Worm (Caenorhabditis elegans): ENCODE results near the gene gpn-1.
A peak's percentile ranks its signal among the peaks of the same experiment; 100 is the strongest.

The gpn-1 gene

DNA sequence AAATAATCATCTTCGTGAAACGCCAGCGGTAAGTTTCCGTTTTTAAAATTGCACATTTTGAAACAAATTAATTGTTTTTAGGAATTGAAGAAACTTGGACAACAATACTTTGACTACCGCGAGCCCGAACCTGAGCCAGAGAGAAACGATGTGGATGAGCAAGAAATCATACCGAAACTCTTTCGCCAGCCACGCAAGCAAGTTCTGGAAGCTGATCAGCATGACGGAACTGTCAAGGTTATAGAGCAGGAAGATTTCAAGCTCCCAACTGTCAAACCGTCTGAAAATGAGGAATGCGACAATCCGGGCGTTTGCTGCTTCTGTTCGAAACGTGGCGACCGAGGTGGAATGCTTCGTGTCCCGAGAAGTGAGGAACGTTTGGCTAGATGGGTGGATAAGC is 48.8 kb downstream of the gpn-1 start:
- no peak for TF ChIP-seq zip-11 (GFP tag; IDR thresholded peaks at IDR 0.05)
- TF ChIP-seq unc-62 (GFP tag; optimal IDR thresholded peaks at IDR 0.05 in 1 of 2): peak in 1 of 2 experiments; percentile 96
- TF ChIP-seq unc-62 (tag; optimal IDR thresholded peaks at IDR 0.05): no peak
- no peak for TF ChIP-seq dmd-9 (GFP tag; IDR thresholded peaks at IDR 0.05)

DNA sequence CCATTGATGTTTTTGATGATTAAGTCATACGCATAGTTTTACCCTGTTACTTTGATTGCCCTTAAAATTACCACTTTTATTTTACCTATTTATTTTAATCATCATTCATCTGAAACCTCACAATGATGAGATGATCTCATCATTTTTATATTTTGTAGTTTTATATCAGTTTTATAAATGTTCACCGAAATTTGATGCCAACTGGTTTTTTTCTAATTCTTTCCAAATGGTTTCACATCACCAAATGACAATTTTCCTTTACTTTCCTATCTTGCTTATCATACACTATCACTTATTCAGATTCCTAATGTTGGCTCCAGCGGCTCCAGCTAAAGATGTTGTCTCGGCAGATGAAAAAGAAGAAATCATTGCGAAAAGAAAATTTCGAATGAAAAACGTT is 50.2 kb downstream of the gpn-1 start, which contains the start of gene lin-15A:
TSS of gene lin-15A (plus strand) at position 301 of the 400 bp plus-strand sequence.
- TF ChIP-seq madf-9 (GFP tag; conservative IDR thresholded peaks at IDR 0.05) (no peak), F10B5.3 (tag; optimal IDR thresholded peaks at IDR 0.05) (no peak), lin-1 (GFP tag; IDR thresholded peaks at IDR 0.05) (no peak), daf-12 (tag; optimal IDR thresholded peaks at IDR 0.05) (no peak), lin-13 (GFP tag; optimal IDR thresholded peaks at IDR 0.05) (no peak), daf-16 (GFP tag; optimal IDR thresholded peaks at IDR 0.05) (no peak), daf-16 (tag; optimal IDR thresholded peaks at IDR 0.05) (no peak), daf-19 (GFP tag; conservative IDR thresholded peaks at IDR 0.05) (no peak), ceh-32 (tag; optimal IDR thresholded peaks at IDR 0.05; ENCODE audit: poor library complexity) (no peak), ceh-28 (tag; optimal IDR thresholded peaks at IDR 0.05) (no peak), set-16 (GFP tag; IDR thresholded peaks at IDR 0.05) (no peak), unc-130 (GFP tag; optimal IDR thresholded peaks at IDR 0.05) (no peak), pha-4 (GFP tag; IDR thresholded peaks at IDR 0.05) (no peak), pha-4 (tag; optimal IDR thresholded peaks at IDR 0.05) (no peak), spr-1 (tag; optimal IDR thresholded peaks at IDR 0.05) (no peak), nhr-48 (tag; optimal IDR thresholded peaks at IDR 0.05) (no peak), fkh-10 (GFP tag; optimal IDR thresholded peaks at IDR 0.05) (no peak), lin-29 (GFP tag; IDR thresholded peaks at IDR 0.05) (no peak), mes-2 (tag; optimal IDR thresholded peaks at IDR 0.05; ENCODE audit: poor library complexity, severe bottlenecking) (no peak), lin-15B (tag; optimal IDR thresholded peaks at IDR 0.05) (no peak), lir-3 (tag; optimal IDR thresholded peaks at IDR 0.05) (no peak), mxl-3 (GFP tag; optimal IDR thresholded peaks at IDR 0.05) (no peak)

DNA sequence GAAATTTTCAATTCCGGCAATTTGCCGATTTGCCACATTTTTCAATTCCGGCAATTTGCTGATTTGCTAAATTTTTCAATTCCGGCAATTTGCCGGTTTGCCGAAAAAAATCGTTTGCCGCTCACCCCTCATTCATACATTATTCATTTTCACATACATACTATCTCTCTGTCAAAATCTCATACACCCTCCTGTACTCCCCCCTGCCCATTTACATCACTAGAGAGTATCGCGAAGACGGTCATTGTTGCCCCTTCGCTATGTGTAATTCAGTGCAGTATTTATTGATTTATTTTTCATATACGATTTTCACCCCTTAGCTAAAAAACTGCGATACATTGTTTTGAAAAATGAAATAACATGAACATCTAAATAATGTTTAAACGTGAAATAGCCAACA is 54.9 kb downstream of the gpn-1 start:
- TF ChIP-seq F49E8.2 (tag; optimal IDR thresholded peaks at IDR 0.05; ENCODE audit: borderline replicate concordance) (no peak), duxl-1 (tag; optimal IDR thresholded peaks at IDR 0.05; ENCODE audit: poor library complexity) (peak; percentile 95), tag-97 (GFP tag; IDR thresholded peaks at IDR 0.05) (no peak), lin-1 (GFP tag; IDR thresholded peaks at IDR 0.05) (peak; percentile 61; the same call in 1 of the 2 replicates), sdz-12 (GFP tag; optimal IDR thresholded peaks at IDR 0.05) (no peak), dmd-6 (GFP tag; IDR thresholded peaks at IDR 0.05) (peak; percentile 51), ztf-11 (tag; optimal IDR thresholded peaks at IDR 0.05) (no peak), nhr-42 (GFP tag; IDR thresholded peaks at IDR 0.05) (peak; percentile 70), hlh-30 (tag; optimal IDR thresholded peaks at IDR 0.05; ENCODE audit: insufficient read depth) (peak; percentile 74), nhr-11 (tag; optimal IDR thresholded peaks at IDR 0.05) (peak; percentile 32), arid-1 (GFP tag; conservative IDR thresholded peaks at IDR 0.05) (no peak), ama-1 (optimal IDR thresholded peaks at IDR 0.05) (no peak), nhr-6 (tag; optimal IDR thresholded peaks at IDR 0.05) (peak; percentile 76), aha-1 (tag) (peak; percentile 31), nhr-48 (tag; optimal IDR thresholded peaks at IDR 0.05) (peak; percentile 44), Y48G9A.11 (GFP tag; IDR thresholded peaks at IDR 0.05) (no peak), nhr-41 (GFP tag; IDR thresholded peaks at IDR 0.05) (no peak), cey-2 (tag; optimal IDR thresholded peaks at IDR 0.05; ENCODE audit: borderline replicate concordance, insufficient read depth) (no peak), unc-130 (GFP tag; optimal IDR thresholded peaks at IDR 0.05) (no peak), daf-16 (GFP tag; optimal IDR thresholded peaks at IDR 0.05) (no peak), daf-16 (tag; optimal IDR thresholded peaks at IDR 0.05) (peak; percentile 67), unc-39 (tag; optimal IDR thresholded peaks at IDR 0.05) (no peak), daf-8 (GFP tag; IDR thresholded peaks at IDR 0.05) (no peak), gei-8 (GFP tag; optimal IDR thresholded peaks at IDR 0.05) (no peak), dpl-1 (GFP tag; optimal IDR thresholded peaks at IDR 0.05) (peak; percentile 11), nhr-76 (tag; optimal IDR thresholded peaks at IDR 0.05) (no peak), dmd-8 (GFP tag; IDR thresholded peaks at IDR 0.05) (no peak), vab-7 (GFP tag; IDR thresholded peaks at IDR 0.05) (no peak), dmd-9 (GFP tag; IDR thresholded peaks at IDR 0.05) (no peak), egl-43 (GFP tag; IDR thresholded peaks at IDR 0.05) (no peak)

Measured in whole organism, L4 larva.